Worm (Caenorhabditis elegans) whole organism, L4/young adult: ENCODE measurements around the gene clec-239.

Source experiments
- dao-5 ChIP-seq: sonication (generic microtip); optimal IDR thresholded peaks from 2 replicates; lab custom pipeline; 2016; ENCODE audit warnings: missing genotype, missing genetic modification characterization, moderate library complexity, missing compliant biosample characterization
- him-1 ChIP-seq: sonication (generic microtip); optimal IDR thresholded peaks from 2 replicates; lab custom pipeline; 2016; ENCODE audit warnings: missing genotype, missing genetic modification reagents, missing genetic modification characterization, missing compliant biosample characterization

- no peak for TF ChIP-seq him-1 (tag; lab: Kevin White, UChicago)
- no peak for TF ChIP-seq dao-5 (tag; lab: Kevin White, UChicago)
Measured at ce11 chrV:17001167-17001566, 44.8 kb downstream of the clec-239 start, which contains the start of gene sri-9.
